Worm (Caenorhabditis elegans): ENCODE results near the gene clec-38.

Gene clec-38

DNA sequence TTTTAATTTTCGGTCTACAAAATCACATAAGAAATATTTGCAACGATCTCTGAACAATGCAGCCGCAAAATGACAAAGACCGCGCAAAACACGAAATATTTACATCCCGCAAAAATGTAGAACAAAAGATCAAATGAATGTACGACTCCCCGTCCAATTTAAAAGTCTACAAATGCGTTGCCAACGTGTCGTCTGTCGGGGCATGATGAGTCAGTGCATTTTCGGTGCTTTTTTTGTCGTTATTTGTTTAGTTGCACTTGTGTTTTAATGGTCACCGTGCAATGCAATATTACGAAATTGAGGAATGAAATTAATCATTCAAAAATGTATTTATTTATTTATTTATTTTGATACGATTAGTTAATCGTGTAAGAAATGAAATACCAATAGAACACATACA lies 10.8 kb downstream of the clec-38 start:
- TF ChIP-seq nhr-25 (tag; optimal IDR thresholded peaks at IDR 0.05) = no peak
- TF ChIP-seq aly-2 (tag; optimal IDR thresholded peaks at IDR 0.05) = no peak
- no peak for TF ChIP-seq lin-39 (tag; optimal IDR thresholded peaks at IDR 0.05)
- peak; percentile 73 for TF ChIP-seq pha-4 (tag; optimal IDR thresholded peaks at IDR 0.05)
- no peak for TF ChIP-seq ceh-82 (tag; optimal IDR thresholded peaks at IDR 0.05)
- TF ChIP-seq ceh-28 (tag; optimal IDR thresholded peaks at IDR 0.05) = no peak
- TF ChIP-seq ztf-4 (tag; optimal IDR thresholded peaks at IDR 0.05) = no peak
- no peak for TF ChIP-seq nhr-12 (tag; optimal IDR thresholded peaks at IDR 0.05)

DNA sequence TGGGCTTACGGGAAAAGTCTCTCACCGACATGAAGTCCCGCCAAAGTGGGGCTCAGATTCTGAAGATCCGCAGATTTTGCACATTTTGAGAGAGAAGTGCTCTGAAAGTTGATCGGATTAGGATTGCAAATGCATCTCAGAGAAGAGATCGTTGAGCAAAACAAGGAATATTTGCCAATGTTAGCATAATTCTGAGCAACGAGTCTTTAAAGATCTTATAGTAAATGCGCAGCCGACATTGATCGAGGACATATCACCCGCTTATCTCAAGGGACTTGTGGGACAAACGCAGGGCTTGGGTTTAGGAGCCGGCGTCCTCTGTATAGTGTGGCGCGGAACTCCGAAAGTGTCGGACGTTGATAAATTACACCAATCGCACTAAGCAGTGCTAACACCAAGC lies 11.7 kb downstream of the clec-38 start, which contains the start of gene nhr-112:
Gene nhr-112 (minus strand): TSS at position 101 of the 400 bp plus-strand sequence.
- TF ChIP-seq tbx-2 (tag; optimal IDR thresholded peaks at IDR 0.05) = no peak
- TF ChIP-seq fos-1 (tag; optimal IDR thresholded peaks at IDR 0.05) = no peak
- no peak for TF ChIP-seq nhr-23 (tag; optimal IDR thresholded peaks at IDR 0.05)

DNA sequence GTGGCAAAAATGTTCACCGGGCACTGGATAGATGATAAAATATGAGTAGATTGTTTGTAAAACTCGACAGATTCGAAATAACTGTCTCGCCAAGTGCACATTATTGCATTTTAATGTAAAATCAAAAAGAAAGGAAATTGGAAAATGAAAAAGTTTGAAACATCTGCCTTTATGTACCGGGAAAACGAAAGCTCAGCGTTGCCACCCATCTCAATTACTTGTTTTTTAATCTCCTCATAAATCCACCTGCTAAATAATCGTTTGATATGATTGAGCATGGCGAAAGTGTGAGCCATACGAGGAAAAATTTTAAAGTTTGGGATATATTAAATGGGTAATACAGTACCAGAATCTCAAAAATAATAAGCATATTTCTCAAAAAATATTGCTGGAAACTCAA lies 18.8 kb downstream of the clec-38 start, which contains the start of gene srh-137:
Gene srh-137 (minus strand): TSS at position 101 of the 400 bp plus-strand sequence.
- TF ChIP-seq daf-12 (tag; optimal IDR thresholded peaks at IDR 0.05) (no peak), nhr-43 (tag; optimal IDR thresholded peaks at IDR 0.05; ENCODE audit: poor library complexity, severe bottlenecking) (no peak), nhr-11 (tag; optimal IDR thresholded peaks at IDR 0.05) (no peak), ama-1 (optimal IDR thresholded peaks at IDR 0.05) (no peak), ztf-11 (tag; optimal IDR thresholded peaks at IDR 0.05) (no peak), hmg-11 (tag; optimal IDR thresholded peaks at IDR 0.05) (no peak), unc-39 (tag; optimal IDR thresholded peaks at IDR 0.05) (no peak), fos-1 (tag; optimal IDR thresholded peaks at IDR 0.05) (no peak), nhr-237 (tag; optimal IDR thresholded peaks at IDR 0.05) (no peak), jun-1 (tag; optimal IDR thresholded peaks at IDR 0.05) (no peak)

DNA sequence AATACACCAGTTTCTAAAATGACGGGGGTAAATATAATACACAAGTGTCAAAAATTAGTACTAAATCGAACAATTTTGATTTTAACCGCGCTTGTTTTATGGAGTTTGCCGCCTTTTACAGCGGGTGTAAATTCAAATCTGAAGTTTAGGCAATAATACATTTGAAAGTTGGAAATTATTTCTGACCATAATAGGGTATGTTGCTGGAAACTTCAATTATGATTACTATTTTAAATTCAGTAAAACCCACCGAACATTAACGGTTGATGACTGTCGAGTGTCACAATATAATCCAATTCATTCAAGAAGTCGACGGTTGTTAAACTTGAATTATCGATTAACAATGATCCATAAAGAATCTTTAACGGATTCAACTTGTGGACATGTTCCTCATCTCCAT lies 21.6 kb downstream of the clec-38 start:
- TF ChIP-seq daf-12 (tag; optimal IDR thresholded peaks at IDR 0.05) (no peak), nhr-23 (tag; optimal IDR thresholded peaks at IDR 0.05) (no peak), pqm-1 (tag; optimal IDR thresholded peaks at IDR 0.05) (no peak), nhr-12 (tag; optimal IDR thresholded peaks at IDR 0.05) (no peak), fos-1 (tag; optimal IDR thresholded peaks at IDR 0.05) (no peak), fkh-2 (tag; optimal IDR thresholded peaks at IDR 0.05) (no peak), ceh-16 (tag; optimal IDR thresholded peaks at IDR 0.05) (no peak), egl-27 (tag; optimal IDR thresholded peaks at IDR 0.05) (no peak), elt-3 (tag; optimal IDR thresholded peaks at IDR 0.05) (no peak), nhr-28 (tag; optimal IDR thresholded peaks at IDR 0.05) (no peak), nhr-25 (tag; optimal IDR thresholded peaks at IDR 0.05) (no peak)

DNA sequence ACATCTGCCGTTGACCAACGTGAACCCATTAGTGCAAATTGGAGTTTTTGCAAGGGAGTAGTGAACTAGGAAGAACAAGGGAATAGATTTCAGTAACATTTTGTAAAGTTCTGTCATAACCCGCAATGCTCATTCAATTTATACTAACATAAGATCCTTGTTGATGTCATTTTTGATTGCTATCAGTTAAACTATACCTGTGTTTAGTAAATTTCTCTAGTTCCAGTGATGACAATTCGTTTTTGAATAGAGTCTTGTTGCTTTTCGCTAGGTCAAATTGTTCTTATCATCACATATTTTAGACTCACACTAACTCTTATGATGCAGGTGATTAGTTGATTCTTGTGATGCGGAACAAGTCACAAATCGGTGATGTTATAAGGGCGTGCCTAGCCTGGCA lies 28.9 kb downstream of the clec-38 start, which contains the start of gene clec-9:
Gene clec-9 (minus strand): TSS at position 101 of the 400 bp plus-strand sequence.
- TF ChIP-seq ztf-11 (tag; optimal IDR thresholded peaks at IDR 0.05) (no peak), nhr-28 (tag; optimal IDR thresholded peaks at IDR 0.05) (no peak), lin-39 (tag; optimal IDR thresholded peaks at IDR 0.05) (no peak), sea-2 (GFP tag; optimal IDR thresholded peaks at IDR 0.05) (no peak), nfya-1 (tag; optimal IDR thresholded peaks at IDR 0.05; ENCODE audit: insufficient read depth) (no peak), nhr-11 (tag; optimal IDR thresholded peaks at IDR 0.05) (no peak), snpc-4 (tag; optimal IDR thresholded peaks at IDR 0.05) (no peak), nhr-25 (tag; optimal IDR thresholded peaks at IDR 0.05) (no peak), ceh-82 (tag; optimal IDR thresholded peaks at IDR 0.05) (no peak), elt-3 (tag; optimal IDR thresholded peaks at IDR 0.05) (no peak), egl-5 (tag; optimal IDR thresholded peaks at IDR 0.05) (no peak), skn-1 (tag; optimal IDR thresholded peaks at IDR 0.05) (no peak)

DNA sequence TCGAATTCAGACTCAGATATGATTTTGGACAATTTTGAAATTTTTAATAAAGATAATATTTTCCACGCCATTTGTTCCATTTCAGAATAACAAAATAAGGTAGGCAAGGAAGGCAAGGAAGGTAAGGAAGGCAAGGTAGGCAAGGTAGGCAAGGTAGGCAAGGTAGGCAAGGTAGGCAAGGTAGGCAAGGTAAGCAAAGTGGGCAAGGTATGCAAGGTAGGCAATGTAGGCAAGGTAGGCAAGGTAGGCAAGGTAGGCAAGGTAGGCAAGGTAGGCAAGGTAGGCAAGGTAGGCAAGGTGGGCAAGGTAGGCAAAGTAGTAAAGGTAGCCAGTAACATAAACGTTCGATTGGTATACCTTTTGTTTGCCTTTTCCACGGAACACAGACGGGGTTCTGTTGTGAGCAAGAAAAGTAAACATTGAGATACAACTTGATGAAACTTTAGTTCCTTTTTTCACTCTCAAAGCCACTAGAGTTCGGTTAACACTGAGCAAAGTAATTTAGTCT lies 35.6 kb downstream of the clec-38 start, which contains the start of gene Y70C5C.1:
Gene Y70C5C.1 (plus strand): TSS at position 458 of the 508 bp plus-strand sequence.
- TF ChIP-seq ceh-16 (tag; optimal IDR thresholded peaks at IDR 0.05) (no peak), nhr-11 (tag; optimal IDR thresholded peaks at IDR 0.05) (no peak), mdl-1 (tag; optimal IDR thresholded peaks at IDR 0.05) (no peak), nhr-23 (tag; optimal IDR thresholded peaks at IDR 0.05) (no peak), nhr-12 (tag; optimal IDR thresholded peaks at IDR 0.05) (no peak), hmg-11 (tag; optimal IDR thresholded peaks at IDR 0.05) (no peak), zag-1 (tag; optimal IDR thresholded peaks at IDR 0.05) (no peak), elt-3 (tag; optimal IDR thresholded peaks at IDR 0.05) (no peak), lin-39 (tag; optimal IDR thresholded peaks at IDR 0.05) (no peak), ama-1 (optimal IDR thresholded peaks at IDR 0.05) (no peak), elt-2 (tag; optimal IDR thresholded peaks at IDR 0.05) (no peak), nhr-28 (tag; optimal IDR thresholded peaks at IDR 0.05) (no peak), pqm-1 (tag; optimal IDR thresholded peaks at IDR 0.05) (no peak)
